Worm (Caenorhabditis elegans) whole organism, L2 larva: ENCODE data around the gene srw-7.

Experiments used
- ceh-16 ChIP-seq: fragments of 150-350 bp; optimal IDR thresholded peaks from 2 replicates; lab custom pipeline; 2014; ENCODE audit warnings: missing biosample characterization, missing genetic modification characterization
- egl-27 ChIP-seq: sonication (generic microtip); optimal IDR thresholded peaks from 3 replicates; lab custom pipeline; 2017; ENCODE audit warnings: missing biosample characterization, missing genetic modification reagents, missing genetic modification characterization
- snpc-4 ChIP-seq: fragments of 150-350 bp; optimal IDR thresholded peaks from 2 replicates; lab custom pipeline; 2014; ENCODE audit warnings: missing biosample characterization, missing genetic modification characterization
- unc-62 ChIP-seq: fragments of 150-350 bp; optimal IDR thresholded peaks from 2 replicates; lab custom pipeline; 2014; ENCODE audit warnings: missing biosample characterization, missing genetic modification reagents, missing genetic modification characterization

DNA sequence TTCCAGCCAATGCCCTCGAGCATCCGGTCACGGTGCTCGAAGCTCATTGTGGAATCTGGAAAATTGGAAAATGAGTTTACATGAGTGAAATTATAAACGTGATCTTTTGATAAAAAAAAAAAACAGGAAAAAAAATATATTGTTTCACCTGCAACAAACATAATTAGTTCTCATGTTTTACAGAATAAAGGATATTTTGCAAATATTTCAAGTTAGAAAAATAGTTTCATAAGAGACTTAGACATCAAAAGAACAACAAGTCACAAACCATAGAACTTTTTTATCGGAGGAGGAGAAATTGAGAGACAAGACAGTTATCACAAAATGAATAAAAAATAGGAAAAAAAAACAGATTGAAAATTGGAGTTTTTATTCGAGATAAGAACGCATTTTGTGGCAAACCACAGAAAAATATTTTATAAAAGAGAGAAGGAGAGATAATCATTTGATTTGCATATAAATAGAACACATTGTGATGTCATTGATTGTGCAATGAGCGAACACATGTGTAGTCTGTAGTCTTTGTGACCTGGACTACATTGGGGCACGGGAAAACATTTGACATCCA lies 21.8 kb upstream of the srw-7 start, which contains the start of gene R08F11.1:
- TF ChIP-seq ceh-16 (tag; lab: Kevin White, UChicago), result no peak
- no peak for TF ChIP-seq egl-27
- no peak for TF ChIP-seq snpc-4 (tag; lab: Kevin White, UChicago)
- no peak for TF ChIP-seq unc-62 (GFP tag; lab: Kevin White, UChicago)
